Fruit fly (Drosophila melanogaster): Measurements from ENCODE around the gene ppk27.

Gene ppk27

DNA sequence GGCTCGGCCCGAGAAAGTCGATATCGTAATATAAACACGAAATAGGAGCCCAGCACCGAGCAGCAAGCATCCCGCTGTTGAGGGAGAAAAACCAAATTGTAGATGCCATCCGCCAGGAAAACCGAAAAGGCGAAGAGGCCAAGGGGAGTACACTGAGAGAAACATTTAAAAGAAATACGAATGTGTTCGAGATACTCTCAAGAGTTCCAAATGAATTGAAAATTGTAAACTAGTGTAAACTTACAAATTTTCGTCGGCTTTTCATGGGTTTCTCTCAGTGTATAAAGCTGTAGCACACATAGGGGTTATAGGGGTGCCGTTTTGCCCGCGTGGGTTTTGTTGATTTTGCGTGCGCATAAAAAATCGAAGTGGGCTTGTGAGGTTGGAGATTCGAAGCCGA, 47.7 kb upstream of the ppk27 start (continued):
- TF ChIP-seq danr (GFP tag; IDR thresholded peaks at IDR 0.05) (peak; percentile 48), Ptx1 (GFP tag; IDR thresholded peaks at IDR 0.05) (peak; percentile 84), CG3407 (GFP tag; optimal IDR thresholded peaks at IDR 0.05) (no peak), Dfd (GFP tag; optimal IDR thresholded peaks at IDR 0.05) (no peak), CG12071 (GFP tag; optimal IDR thresholded peaks at IDR 0.05) (peak; percentile 11), CG17612 (GFP tag; IDR thresholded peaks at IDR 0.05) (0 out of 2 replicates have a peak, but pooled peaks have one; percentile 36), Ets97D (GFP tag; optimal IDR thresholded peaks at IDR 0.05) (peak; percentile 13), CG14710 (tag; optimal IDR thresholded peaks at IDR 0.05) (peak; percentile 2), HLHmδ (GFP tag; optimal IDR thresholded peaks at IDR 0.05) (no peak), CoRest (tag; optimal IDR thresholded peaks at IDR 0.05) (peak; percentile 71), sqz (GFP tag; optimal IDR thresholded peaks at IDR 0.05) (no peak), ro (GFP tag; IDR thresholded peaks at IDR 0.05) (peak; percentile 25; the same call in 1 of the 2 replicates), sna (GFP tag; IDR thresholded peaks at IDR 0.05; ENCODE audit: partially characterized antibody) (no peak), phol (tag; optimal IDR thresholded peaks at IDR 0.05) (peak; percentile 40), gcm (GFP tag; optimal IDR thresholded peaks at IDR 0.05) (peak; percentile 80), CG8388 (GFP tag; optimal IDR thresholded peaks at IDR 0.05) (peak; percentile 36), sim (GFP tag; IDR thresholded peaks at IDR 0.05) (0 out of 2 replicates have a peak, but pooled peaks have one; percentile 13), Dek (tag; optimal IDR thresholded peaks at IDR 0.05) (peak; percentile 79), gem (tag; optimal IDR thresholded peaks at IDR 0.05) (peak; percentile 76), Dll (GFP tag; IDR thresholded peaks at IDR 0.05; ENCODE audit: partially characterized antibody) (no peak), da (GFP tag; optimal IDR thresholded peaks at IDR 0.05) (no peak), CG5245 (GFP tag; optimal IDR thresholded peaks at IDR 0.05) (peak; percentile 12), grn (GFP tag; optimal IDR thresholded peaks at IDR 0.05) (no peak), CG14667 (GFP tag; IDR thresholded peaks at IDR 0.05) (peak; percentile 61), onecut (GFP tag; IDR thresholded peaks at IDR 0.05) (peak; percentile 84), ken (GFP tag; IDR thresholded peaks at IDR 0.05) (peak; percentile 39; the same call in 1 of the 3 replicates), dati (GFP tag; IDR thresholded peaks at IDR 0.05) (0 out of 2 replicates have a peak, but pooled peaks have one; percentile 8), her (GFP tag; optimal IDR thresholded peaks at IDR 0.05) (peak; percentile 82), hth (optimal IDR thresholded peaks at IDR 0.05) (no peak), Taf1 (GFP tag; IDR thresholded peaks at IDR 0.05) (peak; percentile 53; the same call in 1 of the 2 replicates), nerfin-1 (tag; optimal IDR thresholded peaks at IDR 0.05) (peak; percentile 1), MBD-R2 (GFP tag; IDR thresholded peaks at IDR 0.05) (peak; percentile 63), CG14050 (GFP tag; IDR thresholded peaks at IDR 0.05) (peak; percentile 73), CG4404 (GFP tag; IDR thresholded peaks at IDR 0.05) (peak; percentile 58), Sry-δ (GFP tag; optimal IDR thresholded peaks at IDR 0.05) (peak; percentile 21), sens (GFP tag) (peak; percentile 82), run (tag; optimal IDR thresholded peaks at IDR 0.05) (no peak), CG11093 (GFP tag; IDR thresholded peaks at IDR 0.05) (no peak), BEAF-32 (GFP tag; optimal IDR thresholded peaks at IDR 0.05) (no peak), knrl (GFP tag; IDR thresholded peaks at IDR 0.05; ENCODE audit: partially characterized antibody) (no peak), vfl (GFP tag; optimal IDR thresholded peaks at IDR 0.05) (peak; percentile 41), HHEX (GFP tag; optimal IDR thresholded peaks at IDR 0.05) (peak; percentile 65), CTCF (GFP tag; optimal IDR thresholded peaks at IDR 0.05) (no peak), pum (GFP tag; optimal IDR thresholded peaks at IDR 0.05) (peak; percentile 50), CG11085 (GFP tag; IDR thresholded peaks at IDR 0.05) (peak; percentile 73), scrt (GFP tag; optimal IDR thresholded peaks at IDR 0.05) (peak; percentile 65), Tbp (GFP tag; optimal IDR thresholded peaks at IDR 0.05) (no peak), yki (optimal IDR thresholded peaks at IDR 0.05) (no peak), CG7786 (GFP tag; optimal IDR thresholded peaks at IDR 0.05) (peak; percentile 83), nerfin-2 (GFP tag; IDR thresholded peaks at IDR 0.05; ENCODE audit: partially characterized antibody) (no peak), gro (GFP tag; optimal IDR thresholded peaks at IDR 0.05) (peak; percentile 19), CG12769 (tag; optimal IDR thresholded peaks at IDR 0.05) (peak; percentile 92)
